Worm (Caenorhabditis elegans) whole organism, L3 larva: ENCODE results near the gene Y37A1A.4.

Experiments used
- ceh-82 ChIP-seq: fragments of 150-350 bp; optimal IDR thresholded peaks from 2 replicates; lab custom pipeline; 2014; ENCODE audit warnings: missing biosample characterization, missing genetic modification characterization
- daf-12 ChIP-seq: fragments of 150-350 bp; optimal IDR thresholded peaks from 2 replicates; lab custom pipeline; 2014; ENCODE audit warnings: missing biosample characterization, missing genetic modification reagents, missing genetic modification characterization
- elt-3 ChIP-seq, 3 experiments: fragments of 150-350 bp in 1 of 3; sonication (generic microtip) in 2 of 3; optimal IDR thresholded peaks; 2 replicates in 2 of 3; 4 replicates in 1 of 3; lab custom pipeline; 2014 to 2017; ENCODE audit warnings: missing biosample characterization in 3 of 3, missing genetic modification characterization in 3 of 3
- fkh-10 ChIP-seq: sonication (generic microtip); optimal IDR thresholded peaks from 2 replicates; lab custom pipeline; 2017; ENCODE audit warnings: missing biosample characterization, missing genetic modification reagents, missing genetic modification characterization
- jun-1 ChIP-seq: fragments of 150-350 bp; optimal IDR thresholded peaks from 2 replicates; lab custom pipeline; 2014; ENCODE audit warnings: missing biosample characterization, missing genetic modification reagents, missing genetic modification characterization
- mdl-1 ChIP-seq: fragments of 150-350 bp; optimal IDR thresholded peaks from 2 replicates; lab custom pipeline; 2014; ENCODE audit warnings: missing biosample characterization, missing genetic modification characterization
- nhr-25 ChIP-seq: sonication (generic microtip); optimal IDR thresholded peaks from 2 replicates; lab custom pipeline; 2017; ENCODE audit warnings: missing biosample characterization, missing genetic modification characterization
- snpc-4 ChIP-seq: fragments of 150-350 bp; optimal IDR thresholded peaks from 2 replicates; lab custom pipeline; 2014; ENCODE audit warnings: missing biosample characterization, missing genetic modification characterization
- zag-1 ChIP-seq: fragments of 150-350 bp; optimal IDR thresholded peaks from 2 replicates; lab custom pipeline; 2014; ENCODE audit warnings: missing biosample characterization, missing genetic modification characterization
- ztf-11 ChIP-seq: fragments of 150-350 bp; optimal IDR thresholded peaks from 2 replicates; lab custom pipeline; 2014; ENCODE audit warnings: missing biosample characterization, missing genetic modification characterization

DNA sequence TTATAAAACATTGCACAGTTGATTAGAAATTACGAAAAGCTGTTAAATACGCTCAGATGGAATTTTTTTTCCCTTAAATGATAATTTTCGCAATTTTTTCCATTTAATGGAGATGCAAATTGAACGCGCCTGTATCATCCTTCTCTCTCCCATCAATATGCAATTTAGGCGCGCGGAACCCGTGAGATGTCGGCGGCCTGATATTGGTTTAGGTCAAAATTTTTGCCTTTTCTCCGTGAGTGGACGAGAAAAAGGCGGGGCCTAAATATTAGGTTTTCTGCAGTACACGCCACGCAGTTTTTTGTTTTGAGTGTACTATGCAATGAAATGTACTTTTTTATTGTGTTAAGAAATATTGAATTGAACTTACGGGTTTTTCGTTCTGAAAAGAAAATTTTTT, 55.7 kb downstream of the Y37A1A.4 start:
- no peak for TF ChIP-seq jun-1
- TF ChIP-seq elt-3 (tag; optimal IDR thresholded peaks at IDR 0.05; lab: Kevin White, UChicago), result no peak
- TF ChIP-seq snpc-4 (tag; lab: Kevin White, UChicago), result no peak
- no peak for TF ChIP-seq fkh-10 (GFP tag; lab: Kevin White, UChicago)
- TF ChIP-seq zag-1 (tag; lab: Kevin White, UChicago), result no peak
- TF ChIP-seq ztf-11 (tag; lab: Kevin White, UChicago), result no peak
- no peak for TF ChIP-seq mdl-1 (tag; lab: Kevin White, UChicago)
- no peak for TF ChIP-seq ceh-82 (tag; lab: Kevin White, UChicago)
- no peak for TF ChIP-seq daf-12 (tag; lab: Kevin White, UChicago)
- TF ChIP-seq nhr-25, result no peak
